Fruit fly (Drosophila melanogaster): ENCODE data around the gene CG18628.

The CG18628 gene

DNA sequence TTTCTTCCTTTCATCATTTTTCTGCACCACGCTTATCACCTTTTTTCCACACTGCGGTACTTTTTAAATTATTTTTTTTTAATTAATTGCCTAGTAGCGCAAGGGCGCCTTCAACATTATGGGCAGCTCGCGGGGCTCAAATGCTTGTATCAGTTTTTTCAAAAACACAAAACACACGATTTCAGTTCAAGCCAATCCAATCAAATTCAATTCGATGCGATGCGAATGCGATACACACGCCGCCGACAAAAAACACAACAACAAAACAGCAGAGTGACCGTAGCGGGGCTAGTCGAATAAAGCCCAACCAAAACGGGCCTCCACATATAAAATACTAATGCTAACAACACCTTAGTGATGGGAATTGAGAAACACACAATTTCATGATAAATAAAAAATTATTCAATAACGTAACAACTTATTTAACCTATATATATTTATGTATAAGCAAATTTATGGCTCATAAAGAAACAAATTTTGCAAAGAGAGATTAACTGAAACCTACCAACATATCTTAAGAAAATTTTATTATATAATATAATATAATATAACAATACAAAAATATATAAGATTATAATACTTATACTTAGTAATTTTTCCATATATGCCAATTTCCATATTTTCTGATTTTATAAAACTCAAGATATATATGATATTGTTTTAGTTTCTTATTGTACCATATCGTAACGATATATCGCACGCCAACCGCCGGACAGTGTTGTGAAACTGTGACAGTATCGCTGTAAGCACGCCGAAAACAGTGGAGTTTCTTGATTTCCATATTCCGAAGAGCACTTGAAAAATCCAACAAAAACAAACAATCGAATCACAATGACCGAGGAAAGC is 21.4 kb downstream of the CG18628 start, which contains the start of the genes CG32066 and CG8003 (continued):
- TF ChIP-seq BtbVII (GFP tag; optimal IDR thresholded peaks at IDR 0.05) (peak; percentile 68), CG7987 (GFP tag; optimal IDR thresholded peaks at IDR 0.05) (peak; percentile 66), Side (GFP tag; optimal IDR thresholded peaks at IDR 0.05) (no peak), pfk (GFP tag; optimal IDR thresholded peaks at IDR 0.05) (no peak), tap (tag; optimal IDR thresholded peaks at IDR 0.05) (no peak), z (GFP tag; IDR thresholded peaks at IDR 0.05) (no peak), CG10267 (tag; optimal IDR thresholded peaks at IDR 0.05) (peak; percentile 87), tin (GFP tag; optimal IDR thresholded peaks at IDR 0.05) (peak; percentile 5), dpn (GFP tag; optimal IDR thresholded peaks at IDR 0.05) (peak in 1 of 2 experiments; percentile 6), CG18476 (GFP tag; optimal IDR thresholded peaks at IDR 0.05) (no peak), CG8924 (tag; optimal IDR thresholded peaks at IDR 0.05) (peak; percentile 56), eyg (GFP tag; optimal IDR thresholded peaks at IDR 0.05) (no peak), CG30431 (GFP tag; optimal IDR thresholded peaks at IDR 0.05) (no peak), grau (tag; optimal IDR thresholded peaks at IDR 0.05) (peak; percentile 60), CG18764 (GFP tag; optimal IDR thresholded peaks at IDR 0.05) (no peak), GATAe (GFP tag; conservative IDR thresholded peaks at IDR 0.05) (no peak), Usf (GFP tag; optimal IDR thresholded peaks at IDR 0.05) (no peak), CG2712 (tag; optimal IDR thresholded peaks at IDR 0.05) (peak; percentile 64), nerfin-1 (tag; optimal IDR thresholded peaks at IDR 0.05) (peak; percentile 96), Atf6 (GFP tag; IDR thresholded peaks at IDR 0.05) (peak; percentile 40; the same call in 1 of the 2 replicates), cg (GFP tag; optimal IDR thresholded peaks at IDR 0.05) (peak; percentile 34), inv (GFP tag; IDR thresholded peaks at IDR 0.05; ENCODE audit: partially characterized antibody) (peak; percentile 96), CG4854 (GFP tag; optimal IDR thresholded peaks at IDR 0.05) (no peak), CG7556 (GFP tag; optimal IDR thresholded peaks at IDR 0.05) (peak; percentile 54), mld (GFP tag; IDR thresholded peaks at IDR 0.05; ENCODE audit: partially characterized antibody) (peak; percentile 70; the same call in 2 of the 3 replicates), NC2β (GFP tag; optimal IDR thresholded peaks at IDR 0.05) (no peak), Hmr (GFP tag; optimal IDR thresholded peaks at IDR 0.05) (peak; percentile 16), CkIIα-i1 (GFP tag; IDR thresholded peaks at IDR 0.05) (no peak), eve (GFP tag; optimal IDR thresholded peaks at IDR 0.05) (peak in 1 of 2 experiments; percentile 70), sna (GFP tag; IDR thresholded peaks at IDR 0.05; ENCODE audit: partially characterized antibody) (peak; percentile 85), CG9876 (GFP tag; optimal IDR thresholded peaks at IDR 0.05) (no peak), cwo (GFP tag; optimal IDR thresholded peaks at IDR 0.05) (peak; percentile 8), CG13424 (tag; optimal IDR thresholded peaks at IDR 0.05) (peak; percentile 50), sc (optimal IDR thresholded peaks at IDR 0.05) (no peak), sc (GFP tag; optimal IDR thresholded peaks at IDR 0.05) (no peak), Nf-YC (tag; optimal IDR thresholded peaks at IDR 0.05) (peak; percentile 70), knrl (GFP tag; IDR thresholded peaks at IDR 0.05; ENCODE audit: partially characterized antibody) (peak; percentile 92), Poxn (GFP tag; IDR thresholded peaks at IDR 0.05) (no peak), Lim3 (GFP tag; IDR thresholded peaks at IDR 0.05) (no peak), CG9609 (GFP tag; optimal IDR thresholded peaks at IDR 0.05) (no peak), CG18262 (tag; optimal IDR thresholded peaks at IDR 0.05) (peak; percentile 55), CG17612 (GFP tag; IDR thresholded peaks at IDR 0.05) (no peak), CG34224 (GFP tag; IDR thresholded peaks at IDR 0.05; ENCODE audit: partially characterized antibody) (peak; percentile 91), Abd-B (GFP tag; optimal IDR thresholded peaks at IDR 0.05) (peak; percentile 6), CG4360 (GFP tag; IDR thresholded peaks at IDR 0.05) (peak; percentile 96), nom (GFP tag; optimal IDR thresholded peaks at IDR 0.05) (peak; percentile 13), danr (GFP tag; IDR thresholded peaks at IDR 0.05) (no peak), Camta (GFP tag; optimal IDR thresholded peaks at IDR 0.05) (no peak), Lhr (GFP tag; optimal IDR thresholded peaks at IDR 0.05) (no peak)
